Worm (Caenorhabditis elegans): ENCODE data around the gene T02D1.9.

Gene T02D1.9

ce11 chrIV:17371469-17371868, 35.9 kb downstream of the T02D1.9 start, which contains the start of gene C30H6.5:
TSS of gene C30H6.5 (plus strand) at chrIV:17371769.
- TF ChIP-seq lin-13 (tag; optimal IDR thresholded peaks at IDR 0.05) = no peak
- no peak for TF ChIP-seq pha-4 (tag; optimal IDR thresholded peaks at IDR 0.05)
- TF ChIP-seq zip-8 (tag; optimal IDR thresholded peaks at IDR 0.05) = peak; percentile 7

- TF ChIP-seq tbx-8 (GFP tag; optimal IDR thresholded peaks at IDR 0.05) (no peak), sem-2 (GFP tag; optimal IDR thresholded peaks at IDR 0.05) (no peak), mep-1 (tag; optimal IDR thresholded peaks at IDR 0.05) (no peak), M03D4.4 (tag; optimal IDR thresholded peaks at IDR 0.05) (no peak), elt-3 (tag; optimal IDR thresholded peaks at IDR 0.05) (no peak), ztf-11 (tag; optimal IDR thresholded peaks at IDR 0.05) (no peak), ceh-83 (GFP tag; optimal IDR thresholded peaks at IDR 0.05) (no peak), lin-32 (GFP tag; optimal IDR thresholded peaks at IDR 0.05) (no peak), lsy-2 (tag; optimal IDR thresholded peaks at IDR 0.05) (no peak), bed-3 (GFP tag; optimal IDR thresholded peaks at IDR 0.05) (no peak), sptf-1 (tag; optimal IDR thresholded peaks at IDR 0.05) (no peak), unc-120 (tag; optimal IDR thresholded peaks at IDR 0.05; ENCODE audit: poor library complexity, severe bottlenecking) (no peak), unc-39 (tag; optimal IDR thresholded peaks at IDR 0.05) (no peak), nhr-28 (tag; optimal IDR thresholded peaks at IDR 0.05) (no peak), lin-13 (tag; optimal IDR thresholded peaks at IDR 0.05) (no peak), nhr-12 (tag; optimal IDR thresholded peaks at IDR 0.05) (no peak), flh-1 (GFP tag; optimal IDR thresholded peaks at IDR 0.05) (no peak), unc-62 (GFP tag; optimal IDR thresholded peaks at IDR 0.05) (no peak), nhr-237 (tag; optimal IDR thresholded peaks at IDR 0.05) (no peak)
Measured at ce11 chrIV:17368292-17368691, 39.1 kb downstream of the T02D1.9 start, which contains the start of gene trh-1. TSS of gene trh-1 (plus strand) at chrIV:17368592.

- TF ChIP-seq drap-1 (GFP tag; optimal IDR thresholded peaks at IDR 0.05) = no peak
- no peak for TF ChIP-seq bed-3 (GFP tag; optimal IDR thresholded peaks at IDR 0.05)
- no peak for TF ChIP-seq elt-3 (tag; optimal IDR thresholded peaks at IDR 0.05)
- no peak for TF ChIP-seq hlh-1 (tag; optimal IDR thresholded peaks at IDR 0.05)
- no peak for TF ChIP-seq blmp-1 (tag; optimal IDR thresholded peaks at IDR 0.05)
- TF ChIP-seq nhr-237 (tag; optimal IDR thresholded peaks at IDR 0.05) = no peak
- no peak for TF ChIP-seq snpc-4 (tag; optimal IDR thresholded peaks at IDR 0.05)
- TF ChIP-seq elt-1 (tag; optimal IDR thresholded peaks at IDR 0.05; ENCODE audit: borderline replicate concordance, insufficient read depth) = no peak
- no peak for TF ChIP-seq zip-8 (tag; optimal IDR thresholded peaks at IDR 0.05)
- no peak for TF ChIP-seq ceh-43 (GFP tag; optimal IDR thresholded peaks at IDR 0.05)
- TF ChIP-seq mls-2 (tag; optimal IDR thresholded peaks at IDR 0.05) = no peak
- TF ChIP-seq sptf-1 (tag; optimal IDR thresholded peaks at IDR 0.05) = no peak
- TF ChIP-seq lsy-2 (tag; optimal IDR thresholded peaks at IDR 0.05) = no peak
- no peak for TF ChIP-seq ztf-11 (tag; optimal IDR thresholded peaks at IDR 0.05)
- TF ChIP-seq ceh-39 (tag; optimal IDR thresholded peaks at IDR 0.05) = no peak
- TF ChIP-seq ham-2 (GFP tag; optimal IDR thresholded peaks at IDR 0.05) = no peak
- TF ChIP-seq nhr-76 (tag; optimal IDR thresholded peaks at IDR 0.05) = no peak
- TF ChIP-seq ceh-83 (GFP tag; optimal IDR thresholded peaks at IDR 0.05) = no peak
- TF ChIP-seq nhr-28 (tag; optimal IDR thresholded peaks at IDR 0.05) = no peak
Measured at ce11 chrIV:17367294-17367693, 40.1 kb downstream of the T02D1.9 start, which contains the start of gene zipt-17. TSS of gene zipt-17 (minus strand) at chrIV:17367394.

- TF ChIP-seq elt-3 (tag; optimal IDR thresholded peaks at IDR 0.05) (no peak), nhr-28 (tag; optimal IDR thresholded peaks at IDR 0.05) (no peak), hlh-1 (tag; optimal IDR thresholded peaks at IDR 0.05) (no peak), unc-120 (tag; optimal IDR thresholded peaks at IDR 0.05; ENCODE audit: poor library complexity, severe bottlenecking) (no peak), nhr-237 (tag; optimal IDR thresholded peaks at IDR 0.05) (no peak), unc-39 (tag; optimal IDR thresholded peaks at IDR 0.05) (no peak), pha-4 (tag; optimal IDR thresholded peaks at IDR 0.05) (no peak), blmp-1 (tag; optimal IDR thresholded peaks at IDR 0.05) (no peak), ztf-11 (tag; optimal IDR thresholded peaks at IDR 0.05) (no peak)
Measured at ce11 chrIV:17361143-17361542, 46.2 kb downstream of the T02D1.9 start, which contains the start of gene clec-202. TSS of gene clec-202 (plus strand) at chrIV:17361443.

All from whole organism, mixed stage, embryonic.